Worm (Caenorhabditis elegans) whole organism, early embryonic: ENCODE data around the gene sre-1.

Source experiments
- B0310.2 ChIP-seq: sonication (generic microtip); optimal IDR thresholded peaks from 2 replicates; lab custom pipeline; 2016; ENCODE audit warnings: mild to moderate bottlenecking, missing genetic modification characterization, missing compliant biosample characterization
- F13C5.2 ChIP-seq: sonication (generic microtip); optimal IDR thresholded peaks from 2 replicates; lab custom pipeline; 2017; ENCODE audit warnings: mild to moderate bottlenecking, missing genetic modification characterization, inconsistent platforms, missing compliant biosample characterization
- aly-1 ChIP-seq: sonication (generic microtip); optimal IDR thresholded peaks from 2 replicates; lab custom pipeline; 2016; ENCODE audit warnings: missing genetic modification characterization, missing compliant biosample characterization
- ama-1 ChIP-seq: fragments of 150-350 bp; optimal IDR thresholded peaks from 2 replicates; lab custom pipeline; 2014
- ceh-13 ChIP-seq: fragments of 200-800 bp; sonication (Bioruptor generic); optimal IDR thresholded peaks from 2 replicates; lab custom pipeline; 2018; ENCODE audit warnings: mild to moderate bottlenecking, missing genetic modification characterization, missing compliant biosample characterization
- ceh-36 ChIP-seq: sonication (generic microtip); optimal IDR thresholded peaks from 2 replicates; lab custom pipeline; 2016; ENCODE audit warnings: missing genetic modification characterization, inconsistent platforms, missing compliant biosample characterization
- ets-7 ChIP-seq: sonication (generic microtip); optimal IDR thresholded peaks from 2 replicates; lab custom pipeline; 2016; ENCODE audit warnings: missing genotype, missing genetic modification characterization, missing compliant biosample characterization
- flt-1 ChIP-seq: fragments of 200-800 bp; sonication (Bioruptor generic); IDR thresholded peaks from 2 replicates; pipeline ENCODE4 v1.3.6; 2022; ENCODE audit warnings: missing genetic modification characterization, missing compliant biosample characterization
- hmbx-1 ChIP-seq: sonication (generic microtip); optimal IDR thresholded peaks from 2 replicates; lab custom pipeline; 2016; ENCODE audit warnings: mild to moderate bottlenecking, missing genetic modification characterization, missing compliant biosample characterization
- hmg-4 ChIP-seq: fragments of 200-800 bp; sonication (Bioruptor generic); optimal IDR thresholded peaks from 2 replicates; lab custom pipeline; 2018; ENCODE audit warnings: mild to moderate bottlenecking, missing genetic modification characterization, missing compliant biosample characterization
- hnd-1 ChIP-seq: sonication (generic microtip); optimal IDR thresholded peaks from 2 replicates; lab custom pipeline; 2016; ENCODE audit warnings: missing genetic modification characterization, missing compliant biosample characterization
- pes-1 ChIP-seq: fragments of 200-800 bp; sonication (Bioruptor generic); IDR thresholded peaks from 2 replicates; pipeline ENCODE4 v1.3.6; 2022; ENCODE audit warnings: missing genetic modification reagents, missing genetic modification characterization, missing compliant biosample characterization
- scrt-1 ChIP-seq: fragments of 200-800 bp; sonication (Bioruptor generic); IDR thresholded peaks from 2 replicates; pipeline ENCODE4 v1.3.6; 2022; ENCODE audit warnings: missing genetic modification characterization, missing compliant biosample characterization
- sea-1 ChIP-seq: fragments of 200-800 bp; sonication (Bioruptor generic); conservative IDR thresholded peaks from 2 replicates; pipeline ENCODE4 v1.3.6; 2022; ENCODE audit warnings: missing genetic modification characterization, missing compliant biosample characterization
- tbx-11 ChIP-seq: fragments of 200-800 bp; sonication (Bioruptor generic); IDR thresholded peaks from 2 replicates; pipeline ENCODE4 v1.3.6; 2022; ENCODE audit warnings: missing genetic modification characterization, missing compliant biosample characterization
- tbx-37 ChIP-seq: fragments of 200-800 bp; sonication (Bioruptor generic); conservative IDR thresholded peaks from 2 replicates; pipeline ENCODE4 v1.3.6; 2022; ENCODE audit warnings: missing genetic modification reagents, missing genetic modification characterization, missing compliant biosample characterization
- tra-4 ChIP-seq: sonication (generic microtip); optimal IDR thresholded peaks from 2 replicates; lab custom pipeline; 2017; ENCODE audit warnings: missing genetic modification characterization, missing compliant biosample characterization

sre-1 gene

ce11 chrII:7758397-7759135 lies 49.1 kb downstream of the sre-1 start, which contains the start of gene B0228.7:
Gene B0228.7, minus strand, starts transcription at chrII:7759023.
- TF ChIP-seq pes-1 (GFP tag; lab: Robert Waterston, UW) (no peak), tbx-11 (GFP tag; lab: Robert Waterston, UW) (no peak), tbx-37 (GFP tag; lab: Robert Waterston, UW) (no peak), ceh-13 (GFP tag; lab: Kevin White, UChicago) (no peak), ets-7 (tag; lab: Kevin White, UChicago) (no peak), ceh-36 (tag; lab: Kevin White, UChicago) (no peak), aly-1 (no peak), ama-1 (no peak), hmg-4 (GFP tag; lab: Kevin White, UChicago) (no peak), B0310.2 (no peak), hnd-1 (tag; lab: Kevin White, UChicago) (no peak), scrt-1 (GFP tag; lab: Robert Waterston, UW) (no peak), F13C5.2 (tag; lab: Kevin White, UChicago) (no peak), sea-1 (GFP tag; lab: Robert Waterston, UW) (no peak), hmbx-1 (tag; lab: Kevin White, UChicago) (no peak), flt-1 (no peak), tra-4 (tag; lab: Kevin White, UChicago) (no peak)
